Worm (Caenorhabditis elegans) whole organism, midembryonic: ENCODE results near the gene ptp-3.

Experiments used
- T22C8.4 ChIP-seq: fragments of 200-800 bp; sonication (Bioruptor generic); IDR thresholded peaks from 2 replicates; pipeline ENCODE4 v1.3.6; 2022; ENCODE audit warnings: missing genetic modification characterization, missing compliant biosample characterization
- cog-1 ChIP-seq: sonication (generic microtip); optimal IDR thresholded peaks from 2 replicates; lab custom pipeline; 2016; ENCODE audit warnings: missing genetic modification characterization, missing compliant biosample characterization
- klf-2 ChIP-seq: fragments of 200-800 bp; sonication (Bioruptor generic); conservative IDR thresholded peaks from 2 replicates; pipeline ENCODE4 v1.3.6; 2022; ENCODE audit warnings: missing genetic modification reagents, missing genetic modification characterization, missing compliant biosample characterization
- med-1 ChIP-seq: sonication (generic microtip); optimal IDR thresholded peaks from 2 replicates; lab custom pipeline; 2017; ENCODE audit warnings: missing genetic modification characterization, mild to moderate bottlenecking, missing compliant biosample characterization, antibody characterized with exemption, missing genetic modification reagents; ENCODE audit not compliant: insufficient read depth
- ref-1 ChIP-seq: fragments of 200-800 bp; sonication (Bioruptor generic); conservative IDR thresholded peaks from 2 replicates; pipeline ENCODE4 v1.3.6; 2022; ENCODE audit warnings: missing genetic modification reagents, missing genetic modification characterization, missing compliant biosample characterization
- ztf-23 ChIP-seq: fragments of 200-800 bp; sonication (Bioruptor generic); IDR thresholded peaks from 2 replicates; pipeline ENCODE4 v1.3.6; 2022; ENCODE audit warnings: missing genetic modification reagents, missing genetic modification characterization, missing compliant biosample characterization

ptp-3 gene

DNA sequence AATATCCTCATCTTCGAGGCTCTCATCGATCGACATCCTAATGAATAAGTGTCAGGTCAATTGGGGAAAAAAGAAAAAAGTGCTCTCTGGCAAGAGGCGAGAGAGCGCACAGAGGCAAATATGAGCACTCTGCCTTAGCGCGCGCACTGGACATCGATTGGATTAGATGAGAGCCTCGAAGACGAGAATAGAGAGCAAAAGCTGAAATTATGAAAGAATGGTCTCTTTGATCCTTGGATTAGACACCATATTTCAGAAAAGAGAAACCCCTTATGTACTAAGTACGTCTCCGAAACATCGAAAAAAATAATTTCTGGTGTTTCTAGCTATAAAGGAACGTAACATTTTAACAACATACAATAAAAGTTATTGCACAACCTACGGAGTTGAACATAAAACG lies 79.9 kb downstream of the ptp-3 start, which contains the start of gene F45E10.2:
F45E10.2 (minus strand) TSS at position 101 of the 400 bp plus-strand sequence.
- TF ChIP-seq ref-1 (GFP tag; lab: Robert Waterston, UW) (no peak), T22C8.4 (GFP tag; lab: Robert Waterston, UW) (0 out of 2 replicates have a peak, but pooled peaks have one; percentile 13), med-1 (no peak), ztf-23 (no peak), klf-2 (no peak)

DNA sequence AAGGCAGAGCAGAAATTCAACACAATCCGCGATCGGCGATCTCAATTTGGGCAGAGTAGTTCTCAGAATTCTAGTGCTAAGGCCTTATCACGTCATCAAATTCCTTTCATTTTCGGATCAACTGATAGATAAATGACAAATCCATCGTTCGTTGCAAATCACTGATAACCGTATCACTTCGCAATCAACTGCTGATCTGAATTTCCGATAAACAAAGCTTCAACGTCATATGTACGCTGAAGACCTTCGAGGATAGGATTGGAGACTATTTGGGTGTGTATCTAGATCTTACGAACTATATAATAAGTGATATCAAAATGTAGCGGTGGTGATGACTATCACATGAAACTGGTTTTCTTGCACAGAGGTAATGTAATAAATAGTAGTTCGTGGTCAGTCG lies 81.9 kb downstream of the ptp-3 start:
- TF ChIP-seq klf-2 (no peak), cog-1 (no peak), ztf-23 (no peak)
